Worm (Caenorhabditis elegans): ENCODE data around the gene C25H3.10.

Gene C25H3.10

DNA sequence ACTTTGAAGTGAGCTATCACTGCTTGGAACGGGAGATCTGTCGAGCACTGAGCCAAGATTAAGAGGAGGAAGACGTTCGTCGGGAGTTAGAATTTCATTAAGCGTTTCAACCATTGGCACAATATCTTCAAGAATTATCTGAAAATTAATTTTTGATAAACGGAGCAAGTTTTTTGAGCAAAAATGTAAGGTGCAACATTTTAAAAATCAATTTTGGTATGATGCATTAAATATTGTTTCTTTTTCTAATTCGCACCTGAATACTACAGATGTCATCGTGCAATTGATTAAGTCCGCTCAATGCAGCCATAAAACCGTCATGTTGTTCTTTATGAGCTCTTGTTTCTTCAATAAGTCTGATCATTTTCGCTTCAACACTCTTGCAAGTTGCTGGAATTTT, 50.5 kb downstream of the C25H3.10 start, which contains the start of gene ddl-1:
Gene ddl-1, minus strand, starts transcription at position 101 of the 400 bp plus-strand sequence.
- TF ChIP-seq ham-2 (GFP tag; optimal IDR thresholded peaks at IDR 0.05) (no peak), cnd-1 (tag; optimal IDR thresholded peaks at IDR 0.05) (no peak), ces-1 (GFP tag; optimal IDR thresholded peaks at IDR 0.05) (no peak), elt-3 (tag; optimal IDR thresholded peaks at IDR 0.05) (no peak), pha-4 (tag; optimal IDR thresholded peaks at IDR 0.05) (no peak), hlh-1 (tag; optimal IDR thresholded peaks at IDR 0.05) (no peak), zip-8 (tag; optimal IDR thresholded peaks at IDR 0.05) (no peak), lin-32 (GFP tag; optimal IDR thresholded peaks at IDR 0.05) (no peak), nhr-12 (tag; optimal IDR thresholded peaks at IDR 0.05) (no peak), tbx-8 (GFP tag; optimal IDR thresholded peaks at IDR 0.05) (no peak), mab-5 (tag; optimal IDR thresholded peaks at IDR 0.05) (no peak), lin-13 (tag; optimal IDR thresholded peaks at IDR 0.05) (no peak), drap-1 (GFP tag; optimal IDR thresholded peaks at IDR 0.05) (no peak), bed-3 (GFP tag; optimal IDR thresholded peaks at IDR 0.05) (no peak), elt-1 (tag; optimal IDR thresholded peaks at IDR 0.05; ENCODE audit: borderline replicate concordance, insufficient read depth) (no peak), sem-2 (GFP tag; optimal IDR thresholded peaks at IDR 0.05) (no peak), nhr-76 (tag; optimal IDR thresholded peaks at IDR 0.05) (no peak), nhr-237 (tag; optimal IDR thresholded peaks at IDR 0.05) (no peak), nhr-28 (tag; optimal IDR thresholded peaks at IDR 0.05) (no peak), mep-1 (tag; optimal IDR thresholded peaks at IDR 0.05) (no peak)

DNA sequence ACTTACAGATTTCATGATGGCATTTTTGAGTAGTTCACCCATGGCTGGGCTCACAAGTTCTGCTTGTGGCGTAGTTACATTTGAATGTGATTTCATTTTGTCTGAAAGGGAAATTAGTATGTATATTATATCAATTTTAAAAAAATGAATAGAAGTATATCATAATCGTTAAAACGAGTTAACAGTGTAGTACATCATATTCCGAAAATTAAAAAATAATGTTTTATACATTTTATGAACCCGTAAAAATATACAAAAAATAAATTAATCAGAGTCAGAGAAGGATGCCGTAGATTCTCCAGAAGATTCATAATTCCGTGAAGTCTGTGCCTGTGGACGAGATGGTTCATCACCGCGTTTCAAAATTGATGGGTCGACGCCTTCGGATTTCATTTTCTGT, 51.8 kb downstream of the C25H3.10 start, which contains the start of gene F59E12.9:
Gene F59E12.9, minus strand, starts transcription at position 101 of the 400 bp plus-strand sequence.
- TF ChIP-seq hlh-1 (tag; optimal IDR thresholded peaks at IDR 0.05) (no peak), snpc-4 (tag; optimal IDR thresholded peaks at IDR 0.05) (no peak), ztf-11 (tag; optimal IDR thresholded peaks at IDR 0.05) (no peak), unc-39 (tag; optimal IDR thresholded peaks at IDR 0.05) (no peak), lin-32 (GFP tag; optimal IDR thresholded peaks at IDR 0.05) (no peak), ces-1 (GFP tag; optimal IDR thresholded peaks at IDR 0.05) (no peak), M03D4.4 (tag; optimal IDR thresholded peaks at IDR 0.05) (no peak), nhr-12 (tag; optimal IDR thresholded peaks at IDR 0.05) (no peak), drap-1 (GFP tag; optimal IDR thresholded peaks at IDR 0.05) (no peak), unc-120 (tag; optimal IDR thresholded peaks at IDR 0.05; ENCODE audit: poor library complexity, severe bottlenecking) (no peak), sem-2 (GFP tag; optimal IDR thresholded peaks at IDR 0.05) (no peak), mab-5 (tag; optimal IDR thresholded peaks at IDR 0.05) (no peak), lsy-2 (tag; optimal IDR thresholded peaks at IDR 0.05) (no peak), blmp-1 (tag; optimal IDR thresholded peaks at IDR 0.05) (no peak), mls-2 (tag; optimal IDR thresholded peaks at IDR 0.05) (no peak), tbx-8 (GFP tag; optimal IDR thresholded peaks at IDR 0.05) (no peak), cnd-1 (tag; optimal IDR thresholded peaks at IDR 0.05) (no peak), ceh-43 (GFP tag; optimal IDR thresholded peaks at IDR 0.05) (no peak), sptf-1 (tag; optimal IDR thresholded peaks at IDR 0.05) (no peak)

All from whole organism, mixed stage, embryonic.